Worm (Caenorhabditis elegans) whole organism, midembryonic: Measurements from ENCODE around the gene qui-1.
A peak's percentile ranks its signal among the peaks of the same experiment; 100 is the strongest.

Experiments
- T22C8.4 ChIP-seq: fragments of 200-800 bp; sonication (Bioruptor generic); IDR thresholded peaks from 2 replicates; pipeline ENCODE4 v1.3.6; 2022; ENCODE audit warnings: missing genetic modification characterization, missing compliant biosample characterization
- cog-1 ChIP-seq: sonication (generic microtip); optimal IDR thresholded peaks from 2 replicates; lab custom pipeline; 2016; ENCODE audit warnings: missing genetic modification characterization, missing compliant biosample characterization
- flt-1 ChIP-seq: fragments of 200-800 bp; sonication (Bioruptor generic); IDR thresholded peaks from 2 replicates; pipeline ENCODE4 v1.3.6; 2022; ENCODE audit warnings: missing genetic modification characterization, missing compliant biosample characterization
- klf-2 ChIP-seq: fragments of 200-800 bp; sonication (Bioruptor generic); conservative IDR thresholded peaks from 2 replicates; pipeline ENCODE4 v1.3.6; 2022; ENCODE audit warnings: missing genetic modification reagents, missing genetic modification characterization, missing compliant biosample characterization
- med-1 ChIP-seq: sonication (generic microtip); optimal IDR thresholded peaks from 2 replicates; lab custom pipeline; 2017; ENCODE audit warnings: missing genetic modification characterization, mild to moderate bottlenecking, missing compliant biosample characterization, antibody characterized with exemption, missing genetic modification reagents; ENCODE audit not compliant: insufficient read depth
- ref-1 ChIP-seq: fragments of 200-800 bp; sonication (Bioruptor generic); conservative IDR thresholded peaks from 2 replicates; pipeline ENCODE4 v1.3.6; 2022; ENCODE audit warnings: missing genetic modification reagents, missing genetic modification characterization, missing compliant biosample characterization
- tab-1 ChIP-seq: fragments of 200-800 bp; sonication (Bioruptor generic); IDR thresholded peaks from 2 replicates; pipeline ENCODE4 v1.3.6; 2022; ENCODE audit warnings: missing genetic modification characterization, missing compliant biosample characterization
- ztf-23 ChIP-seq: fragments of 200-800 bp; sonication (Bioruptor generic); IDR thresholded peaks from 2 replicates; pipeline ENCODE4 v1.3.6; 2022; ENCODE audit warnings: missing genetic modification reagents, missing genetic modification characterization, missing compliant biosample characterization
- ztf-29 ChIP-seq: fragments of 200-800 bp; sonication (Bioruptor generic); IDR thresholded peaks from 2 replicates; pipeline ENCODE4 v1.3.6; 2022; ENCODE audit warnings: missing genetic modification reagents, missing genetic modification characterization, missing compliant biosample characterization

Gene qui-1

ce11 chrIV:13561629-13562028, at the start of gene qui-1, which contains the start of gene Y45F10B.13:
Gene qui-1 (plus strand): TSS chrIV:13561861.
Gene Y45F10B.13 (minus strand): TSS chrIV:13561729.
- TF ChIP-seq klf-2 (GFP tag; lab: Robert Waterston, UW) (no peak), ref-1 (GFP tag; lab: Robert Waterston, UW) (no peak), cog-1 (tag; lab: Kevin White, UChicago) (no peak), ztf-23 (GFP tag; lab: Robert Waterston, UW) (no peak), ztf-29 (GFP tag; lab: Robert Waterston, UW) (no peak), T22C8.4 (GFP tag; lab: Robert Waterston, UW) (no peak), tab-1 (GFP tag; lab: Robert Waterston, UW) (no peak), flt-1 (GFP tag; lab: Robert Waterston, UW) (no peak)

DNA sequence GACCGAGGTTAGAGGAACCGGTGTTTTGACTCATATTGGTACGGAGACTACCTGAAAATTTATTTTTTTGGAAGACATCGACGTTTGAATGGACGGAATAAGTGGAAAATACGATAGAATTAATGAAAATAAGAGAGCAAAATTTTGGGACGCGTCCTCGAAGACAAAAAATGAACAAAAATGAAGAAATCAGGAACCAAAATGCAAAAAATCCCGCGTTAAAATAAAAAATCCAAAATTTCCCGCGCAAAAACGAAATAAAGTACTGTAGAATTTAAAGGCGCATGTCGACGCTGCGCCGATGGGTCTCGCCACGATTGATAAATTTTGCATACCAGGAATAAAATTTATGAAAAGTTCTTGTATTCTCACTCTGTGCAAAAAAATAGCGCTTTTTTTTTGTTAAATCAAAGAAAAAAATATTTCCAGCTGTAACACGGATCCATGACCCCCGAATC, 49.5 kb upstream of the qui-1 start, which contains the start of gene puf-3:
TSS of gene puf-3 (minus strand) at position 51 of the 458 bp plus-strand sequence.
- no peak for TF ChIP-seq T22C8.4 (GFP tag; lab: Robert Waterston, UW)
- no peak for TF ChIP-seq klf-2 (GFP tag; lab: Robert Waterston, UW)
- no peak for TF ChIP-seq ztf-23 (GFP tag; lab: Robert Waterston, UW)
- TF ChIP-seq med-1 (GFP tag; lab: Kevin White, UChicago): no peak
- TF ChIP-seq ref-1 (GFP tag; lab: Robert Waterston, UW): no peak
- TF ChIP-seq flt-1 (GFP tag; lab: Robert Waterston, UW): no peak
- TF ChIP-seq ztf-29 (GFP tag; lab: Robert Waterston, UW): no peak

ce11 chrIV:13513010-13513409, 48.7 kb upstream of the qui-1 start:
- TF ChIP-seq ref-1 (GFP tag; lab: Robert Waterston, UW) (no peak), klf-2 (GFP tag; lab: Robert Waterston, UW) (no peak), med-1 (GFP tag; lab: Kevin White, UChicago) (no peak), flt-1 (GFP tag; lab: Robert Waterston, UW) (no peak), ztf-23 (GFP tag; lab: Robert Waterston, UW) (no peak)

DNA sequence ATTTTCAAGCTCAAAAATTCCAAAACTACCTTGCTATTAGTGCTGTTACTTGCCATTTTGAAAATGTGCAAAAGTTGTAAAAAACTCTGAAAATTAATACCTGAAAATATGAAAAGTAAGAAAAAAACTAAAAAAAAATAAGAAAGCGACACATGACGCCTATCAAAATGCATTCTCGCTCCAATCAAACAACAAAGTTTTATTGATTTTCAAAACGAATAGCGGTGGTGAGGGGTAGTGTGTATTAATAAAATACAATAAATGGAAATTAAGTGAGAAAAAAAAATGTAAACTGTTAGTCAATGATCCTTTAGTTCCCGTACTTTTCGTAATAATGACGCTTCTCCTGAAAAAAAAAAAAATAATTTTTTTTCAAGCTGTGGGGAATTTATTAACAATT, 39.9 kb upstream of the qui-1 start, which contains the start of gene dcap-2:
TSS of gene dcap-2 (minus strand) at position 86 of the 400 bp plus-strand sequence.
- TF ChIP-seq T22C8.4 (GFP tag; lab: Robert Waterston, UW): peak; percentile 50
- no peak for TF ChIP-seq flt-1 (GFP tag; lab: Robert Waterston, UW)

DNA sequence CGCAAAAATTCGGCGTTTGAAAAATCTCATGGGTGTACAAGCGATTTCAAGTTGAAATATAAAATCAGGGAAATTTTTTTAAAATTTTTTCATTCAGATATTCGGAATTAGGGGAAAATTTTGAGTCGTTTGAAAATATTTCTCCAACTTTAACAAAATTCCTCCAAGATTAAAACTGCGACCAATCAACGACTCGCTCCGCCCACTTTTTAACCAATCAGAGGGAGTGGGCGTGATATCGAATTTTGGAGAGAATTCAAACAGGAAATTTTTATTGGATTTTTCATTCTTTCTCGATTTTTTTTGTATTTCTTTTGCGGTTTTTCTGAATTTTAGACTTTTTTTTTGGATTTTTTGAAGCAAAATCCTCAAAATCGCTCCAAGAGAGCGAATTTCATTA, 36.4 kb upstream of the qui-1 start:
- TF ChIP-seq ref-1 (GFP tag; lab: Robert Waterston, UW): no peak
- no peak for TF ChIP-seq flt-1 (GFP tag; lab: Robert Waterston, UW)
- TF ChIP-seq cog-1 (tag; lab: Kevin White, UChicago): no peak
- no peak for TF ChIP-seq klf-2 (GFP tag; lab: Robert Waterston, UW)
- TF ChIP-seq ztf-29 (GFP tag; lab: Robert Waterston, UW): no peak
- TF ChIP-seq ztf-23 (GFP tag; lab: Robert Waterston, UW): no peak
- TF ChIP-seq T22C8.4 (GFP tag; lab: Robert Waterston, UW): no peak
- no peak for TF ChIP-seq med-1 (GFP tag; lab: Kevin White, UChicago)
- no peak for TF ChIP-seq tab-1 (GFP tag; lab: Robert Waterston, UW)

ce11 chrIV:13538901-13539300, 22.8 kb upstream of the qui-1 start:
- TF ChIP-seq tab-1 (GFP tag; lab: Robert Waterston, UW) (no peak), klf-2 (GFP tag; lab: Robert Waterston, UW) (no peak), cog-1 (tag; lab: Kevin White, UChicago) (no peak), ztf-29 (GFP tag; lab: Robert Waterston, UW) (no peak), med-1 (GFP tag; lab: Kevin White, UChicago) (no peak), flt-1 (GFP tag; lab: Robert Waterston, UW) (no peak), T22C8.4 (GFP tag; lab: Robert Waterston, UW) (no peak), ref-1 (GFP tag; lab: Robert Waterston, UW) (no peak)

DNA sequence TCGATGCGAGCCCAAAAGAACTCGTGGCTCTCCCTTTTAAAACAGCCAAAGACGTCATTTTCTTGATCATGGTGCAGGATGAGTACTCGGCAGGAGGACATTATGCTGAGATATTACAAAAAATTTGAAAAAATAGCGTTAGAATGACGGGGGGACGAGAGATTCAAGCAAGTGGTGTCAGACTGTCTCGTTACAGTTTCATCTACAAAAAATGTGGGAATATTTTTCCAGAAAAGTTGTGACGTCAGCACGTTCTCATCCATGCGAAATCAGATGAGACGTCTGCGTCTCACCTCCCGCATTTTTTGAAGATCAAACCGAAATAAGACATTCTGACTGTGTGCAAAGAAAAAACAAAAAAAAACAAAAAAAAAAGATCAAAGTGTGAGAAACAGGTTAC, 21.5 kb upstream of the qui-1 start, which contains the start of gene rsd-2:
TSS of gene rsd-2 (minus strand) at position 101 of the 400 bp plus-strand sequence.
- TF ChIP-seq tab-1 (GFP tag; lab: Robert Waterston, UW) (no peak), med-1 (GFP tag; lab: Kevin White, UChicago) (no peak), klf-2 (GFP tag; lab: Robert Waterston, UW) (no peak)

- TF ChIP-seq ztf-23 (GFP tag; lab: Robert Waterston, UW): no peak
- TF ChIP-seq flt-1 (GFP tag; lab: Robert Waterston, UW): no peak
- TF ChIP-seq ztf-29 (GFP tag; lab: Robert Waterston, UW): no peak
- TF ChIP-seq cog-1 (tag; lab: Kevin White, UChicago): no peak
- no peak for TF ChIP-seq T22C8.4 (GFP tag; lab: Robert Waterston, UW)
- no peak for TF ChIP-seq ref-1 (GFP tag; lab: Robert Waterston, UW)
- no peak for TF ChIP-seq tab-1 (GFP tag; lab: Robert Waterston, UW)
- no peak for TF ChIP-seq klf-2 (GFP tag; lab: Robert Waterston, UW)
- TF ChIP-seq med-1 (GFP tag; lab: Kevin White, UChicago): no peak
Measured at ce11 chrIV:13548188-13548587, 13.5 kb upstream of the qui-1 start, which contains the start of gene F52G2.3. Gene F52G2.3 (minus strand): TSS chrIV:13548230.

DNA sequence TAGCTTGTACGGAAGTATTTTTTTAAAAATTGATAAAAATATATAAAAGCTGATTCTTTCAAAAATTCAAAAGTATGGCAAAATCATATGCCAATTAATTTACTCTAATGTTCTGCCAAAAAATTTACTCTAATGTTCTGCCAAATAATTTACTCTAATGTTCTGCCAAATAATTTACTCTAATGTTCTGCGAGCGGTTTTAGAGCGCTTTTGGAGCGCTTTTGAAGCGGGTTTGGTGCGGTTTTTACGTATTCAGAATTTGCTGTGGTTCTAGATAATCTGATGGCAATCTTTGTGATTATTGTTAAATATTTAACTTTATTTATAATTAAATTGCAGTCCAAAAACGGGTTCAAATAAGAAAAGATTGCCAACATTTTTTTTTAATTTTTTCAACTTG, 12.3 kb upstream of the qui-1 start:
- no peak for TF ChIP-seq med-1 (GFP tag; lab: Kevin White, UChicago)
- TF ChIP-seq T22C8.4 (GFP tag; lab: Robert Waterston, UW): no peak
- no peak for TF ChIP-seq ztf-23 (GFP tag; lab: Robert Waterston, UW)
- TF ChIP-seq klf-2 (GFP tag; lab: Robert Waterston, UW): no peak
- TF ChIP-seq cog-1 (tag; lab: Kevin White, UChicago): no peak
- TF ChIP-seq flt-1 (GFP tag; lab: Robert Waterston, UW): no peak
- no peak for TF ChIP-seq ztf-29 (GFP tag; lab: Robert Waterston, UW)
- no peak for TF ChIP-seq tab-1 (GFP tag; lab: Robert Waterston, UW)
- no peak for TF ChIP-seq ref-1 (GFP tag; lab: Robert Waterston, UW)
